Fruit fly (Drosophila melanogaster) whole organism, prepupa: ENCODE data around the gene CG2975.

Source experiments
- CG4318 ChIP-seq: fragments of 200-800 bp; sonication (Bioruptor generic); optimal IDR thresholded peaks from 3 replicates; lab custom pipeline; 2017; ENCODE audit warnings: missing biosample characterization, mild to moderate bottlenecking, missing genetic modification characterization
- CG6808 ChIP-seq: fragments of 200-800 bp; sonication (Bioruptor generic); optimal IDR thresholded peaks from 3 replicates; lab custom pipeline; 2017; ENCODE audit warnings: missing biosample characterization, missing genetic modification characterization, mild to moderate bottlenecking, moderate library complexity, missing genetic modification reagents
- CG6854 ChIP-seq: fragments of 200-800 bp; sonication (Bioruptor generic); optimal IDR thresholded peaks from 2 replicates; lab custom pipeline; 2017; ENCODE audit warnings: missing biosample characterization, mild to moderate bottlenecking, missing genetic modification characterization
- Lpt ChIP-seq: fragments of 200-800 bp; sonication (Bioruptor generic); optimal IDR thresholded peaks from 3 replicates; lab custom pipeline; 2016; ENCODE audit warnings: missing biosample characterization, missing genetic modification characterization
- Smox ChIP-seq: fragments of 200-800 bp; sonication (Bioruptor generic); optimal IDR thresholded peaks from 3 replicates; lab custom pipeline; 2016; ENCODE audit warnings: missing biosample characterization, missing genetic modification characterization
- Sox15 ChIP-seq: fragments of 200-800 bp; sonication (Bioruptor generic); optimal IDR thresholded peaks from 3 replicates; lab custom pipeline; 2016; ENCODE audit warnings: missing biosample characterization, missing genetic modification characterization
- fkh ChIP-seq: fragments of 200-800 bp; sonication (Bioruptor generic); optimal IDR thresholded peaks from 3 replicates; lab custom pipeline; 2017; ENCODE audit warnings: missing biosample characterization, mild to moderate bottlenecking, missing genetic modification characterization, moderate library complexity
- lz ChIP-seq: fragments of 200-800 bp; sonication (Bioruptor generic); optimal IDR thresholded peaks from 3 replicates; lab custom pipeline; 2016; ENCODE audit warnings: missing biosample characterization, missing genetic modification characterization
- topi ChIP-seq: fragments of 200-800 bp; sonication (Bioruptor generic); optimal IDR thresholded peaks from 3 replicates; lab custom pipeline; 2016; ENCODE audit warnings: missing biosample characterization, missing genetic modification characterization
- vri ChIP-seq: fragments of 200-800 bp; sonication (Bioruptor generic); optimal IDR thresholded peaks from 3 replicates; lab custom pipeline; 2016; ENCODE audit warnings: missing biosample characterization, mild to moderate bottlenecking, missing genetic modification characterization

DNA sequence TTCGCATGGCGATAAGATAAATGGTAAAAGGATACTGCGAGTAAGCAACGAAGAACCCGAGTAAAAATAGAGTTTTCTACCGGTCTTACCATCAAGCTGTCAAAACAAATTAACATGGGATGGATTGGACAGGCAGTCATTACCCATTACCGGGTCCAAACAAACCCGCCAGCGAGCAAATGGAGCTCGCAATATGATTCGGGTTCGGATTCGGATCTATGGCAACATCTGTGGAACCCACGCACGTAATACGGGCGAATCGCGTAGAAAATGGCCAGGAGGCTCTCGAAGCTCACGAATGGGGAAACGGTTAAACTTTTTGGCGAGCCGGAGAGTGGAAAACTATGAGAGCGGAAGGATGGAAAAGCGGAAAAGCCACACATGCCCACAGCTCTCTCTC lies 42.7 kb upstream of the CG2975 start:
- TF ChIP-seq CG6854 (GFP tag; lab: Kevin White, UChicago) (no peak), topi (GFP tag; lab: Kevin White, UChicago) (no peak), fkh (GFP tag; lab: Kevin White, UChicago) (no peak), lz (GFP tag; lab: Kevin White, UChicago) (no peak), vri (no peak), CG6808 (no peak), Lpt (no peak), CG4318 (GFP tag; lab: Kevin White, UChicago) (no peak), Sox15 (GFP tag; lab: Kevin White, UChicago) (no peak), Smox (GFP tag; lab: Kevin White, UChicago) (no peak)
